Worm (Caenorhabditis elegans) whole organism, L1 larva: Measurements from ENCODE around the gene htz-1.
A peak's percentile ranks its signal among the peaks of the same experiment; 100 is the strongest.

ENCODE experiments used
- C16A3.4 ChIP-seq: fragments of 150-350 bp; optimal IDR thresholded peaks from 2 replicates; lab custom pipeline; 2014; ENCODE audit warnings: missing biosample characterization, missing genetic modification characterization
- F16B12.6 ChIP-seq: fragments of 150-350 bp; optimal IDR thresholded peaks from 2 replicates; lab custom pipeline; 2014; ENCODE audit warnings: missing biosample characterization, missing genetic modification characterization
- Y116A8C.19 ChIP-seq: sonication (generic microtip); optimal IDR thresholded peaks from 2 replicates; lab custom pipeline; 2016; ENCODE audit warnings: missing compliant biosample characterization, missing genetic modification characterization, borderline replicate concordance
- alr-1 ChIP-seq: fragments of 200-800 bp; sonication (Bioruptor generic); optimal IDR thresholded peaks from 2 replicates; lab custom pipeline; 2018; ENCODE audit warnings: borderline replicate concordance, mild to moderate bottlenecking, missing genetic modification characterization, missing compliant biosample characterization
- ama-1 ChIP-seq: fragments of 150-350 bp; optimal IDR thresholded peaks from 2 replicates; lab custom pipeline; 2014
- ceh-90 ChIP-seq: sonication (generic microtip); optimal IDR thresholded peaks from 2 replicates; lab custom pipeline; 2016; ENCODE audit warnings: missing genetic modification characterization, missing compliant biosample characterization
- dpl-1 ChIP-seq, 3 experiments: fragments of 150-350 bp in 2 of 3; sonication (generic microtip) in 1 of 3; optimal IDR thresholded peaks; 2 replicates each; lab custom pipeline; 2014 to 2017; ENCODE audit warnings: missing biosample characterization in 3 of 3, missing genetic modification characterization in 3 of 3, missing genetic modification reagents in 3 of 3
- efl-1 ChIP-seq, 4 experiments: fragments of 150-350 bp; optimal IDR thresholded peaks in 3 of 4; peaks in 1 of 4; 1 replicate in 1 of 4; 2 replicates in 3 of 4; lab custom pipeline; 2014; ENCODE audit warnings: missing biosample characterization in 2 of 4, missing genetic modification characterization in 2 of 4, missing genetic modification reagents in 2 of 4
- elt-2 ChIP-seq: sonication (generic microtip); optimal IDR thresholded peaks from 2 replicates; lab custom pipeline; 2016; ENCODE audit warnings: missing genetic modification characterization, mild to moderate bottlenecking, inconsistent platforms, missing compliant biosample characterization, missing genetic modification reagents
- elt-3 ChIP-seq, 6 experiments: fragments of 150-350 bp in 1 of 6; sonication (generic microtip); optimal IDR thresholded peaks; 2 replicates each; lab custom pipeline; 2017 to 2018; ENCODE audit warnings: missing biosample characterization in 6 of 6, missing genetic modification characterization in 6 of 6, inconsistent platforms in 1 of 6
- fkh-10 ChIP-seq: sonication (generic microtip); optimal IDR thresholded peaks from 2 replicates; lab custom pipeline; 2017; ENCODE audit warnings: missing biosample characterization, missing genetic modification reagents, missing genetic modification characterization
- fkh-4 ChIP-seq: sonication (generic microtip); optimal IDR thresholded peaks from 2 replicates; lab custom pipeline; 2016; ENCODE audit warnings: missing compliant biosample characterization, missing genetic modification characterization, borderline replicate concordance
- hlh-4 ChIP-seq: sonication (generic microtip); optimal IDR thresholded peaks from 2 replicates; lab custom pipeline; 2016; ENCODE audit warnings: mild to moderate bottlenecking, missing genetic modification characterization, missing compliant biosample characterization
- hpl-2 ChIP-seq: fragments of 150-350 bp; optimal IDR thresholded peaks from 2 replicates; lab custom pipeline; 2014; ENCODE audit warnings: missing biosample characterization, missing genetic modification reagents, missing genetic modification characterization
- irx-1 ChIP-seq: sonication (generic microtip); optimal IDR thresholded peaks from 2 replicates; lab custom pipeline; 2016; ENCODE audit warnings: missing genetic modification characterization, missing compliant biosample characterization
- isw-1 ChIP-seq: fragments of 200-800 bp; sonication (Bioruptor generic); IDR thresholded peaks from 2 replicates; pipeline ENCODE4 v1.3.6; 2022; ENCODE audit warnings: missing genetic modification characterization, missing compliant biosample characterization
- jun-1 ChIP-seq: fragments of 150-350 bp; optimal IDR thresholded peaks from 2 replicates; lab custom pipeline; 2014; ENCODE audit warnings: missing biosample characterization, missing genetic modification reagents, missing genetic modification characterization
- lin-14 ChIP-seq: fragments of 200-800 bp; sonication (Bioruptor generic); optimal IDR thresholded peaks from 2 replicates; lab custom pipeline; 2018; ENCODE audit warnings: mild to moderate bottlenecking, missing genetic modification characterization, moderate library complexity, missing compliant biosample characterization
- lin-39 ChIP-seq: fragments of 150-350 bp; optimal IDR thresholded peaks from 2 replicates; lab custom pipeline; 2014; ENCODE audit warnings: missing biosample characterization, missing genetic modification reagents, missing genetic modification characterization
- lsy-2 ChIP-seq, 2 experiments: fragments of 150-350 bp; optimal IDR thresholded peaks; 2 replicates each; lab custom pipeline; 2014; ENCODE audit warnings: missing biosample characterization in 2 of 2, missing genetic modification characterization in 2 of 2
- mef-2 ChIP-seq: fragments of 150-350 bp; optimal IDR thresholded peaks from 2 replicates; lab custom pipeline; 2014; ENCODE audit warnings: missing biosample characterization, missing genetic modification characterization
- nhr-11 ChIP-seq: fragments of 150-350 bp; optimal IDR thresholded peaks from 2 replicates; lab custom pipeline; 2014; ENCODE audit warnings: missing biosample characterization, missing genetic modification characterization
- nhr-12 ChIP-seq: sonication (generic microtip); optimal IDR thresholded peaks from 2 replicates; lab custom pipeline; 2017; ENCODE audit warnings: missing biosample characterization, missing genetic modification characterization
- nhr-20 ChIP-seq: sonication (generic microtip); optimal IDR thresholded peaks from 2 replicates; lab custom pipeline; 2016; ENCODE audit warnings: mild to moderate bottlenecking, missing genetic modification characterization, missing compliant biosample characterization
- nhr-237 ChIP-seq: fragments of 150-350 bp; optimal IDR thresholded peaks from 2 replicates; lab custom pipeline; 2014; ENCODE audit warnings: missing biosample characterization, missing genetic modification characterization
- nhr-28 ChIP-seq: fragments of 150-350 bp; optimal IDR thresholded peaks from 2 replicates; lab custom pipeline; 2014; ENCODE audit warnings: missing biosample characterization, missing genetic modification characterization
- nhr-77 ChIP-seq: fragments of 150-350 bp; optimal IDR thresholded peaks from 2 replicates; lab custom pipeline; 2014; ENCODE audit warnings: missing biosample characterization, missing genetic modification characterization
- nhr-85 ChIP-seq: sonication (generic microtip); peaks from one replicate; lab custom pipeline; 2016; ENCODE audit warnings: missing genetic modification characterization, inconsistent platforms, missing compliant biosample characterization
- pag-3 ChIP-seq: sonication (generic microtip); optimal IDR thresholded peaks from 2 replicates; lab custom pipeline; 2017; ENCODE audit warnings: missing genetic modification characterization, mild to moderate bottlenecking, missing compliant biosample characterization, antibody characterized with exemption, borderline replicate concordance; ENCODE audit not compliant: insufficient read depth
- pax-3 ChIP-seq: fragments of 200-800 bp; sonication (Bioruptor generic); optimal IDR thresholded peaks from 2 replicates; lab custom pipeline; 2018; ENCODE audit warnings: mild to moderate bottlenecking, missing genetic modification characterization, moderate library complexity, missing compliant biosample characterization
- snpc-4 ChIP-seq: fragments of 150-350 bp; optimal IDR thresholded peaks from 2 replicates; lab custom pipeline; 2014; ENCODE audit warnings: missing biosample characterization, missing genetic modification characterization
- sox-4 ChIP-seq: sonication (generic microtip); optimal IDR thresholded peaks from 2 replicates; lab custom pipeline; 2016; ENCODE audit warnings: missing genetic modification characterization, missing compliant biosample characterization
- sptf-1 ChIP-seq: fragments of 150-350 bp; optimal IDR thresholded peaks from 2 replicates; lab custom pipeline; 2014; ENCODE audit warnings: missing biosample characterization, missing genetic modification characterization
- swsn-7 ChIP-seq: sonication (generic microtip); optimal IDR thresholded peaks from 2 replicates; lab custom pipeline; 2016; ENCODE audit warnings: missing genetic modification characterization, missing compliant biosample characterization
- unc-30 ChIP-seq: sonication (generic microtip); optimal IDR thresholded peaks from 2 replicates; lab custom pipeline; 2017; ENCODE audit warnings: missing biosample characterization, missing genetic modification characterization
- unc-62 ChIP-seq: fragments of 150-350 bp; optimal IDR thresholded peaks from 2 replicates; lab custom pipeline; 2014; ENCODE audit warnings: missing biosample characterization, missing genetic modification reagents, missing genetic modification characterization
- unc-86 ChIP-seq: sonication (generic microtip); optimal IDR thresholded peaks from 2 replicates; lab custom pipeline; 2016; ENCODE audit warnings: missing genetic modification characterization, missing compliant biosample characterization
- unc-98 ChIP-seq: fragments of 200-800 bp; sonication (Bioruptor generic); IDR thresholded peaks from 2 replicates; pipeline ENCODE4 v1.3.6; 2022; ENCODE audit warnings: missing genetic modification characterization, missing compliant biosample characterization
- xbp-1 ChIP-seq: sonication (generic microtip); optimal IDR thresholded peaks from 2 replicates; lab custom pipeline; 2016; ENCODE audit warnings: missing genetic modification characterization, missing compliant biosample characterization
- zip-4 ChIP-seq: fragments of 200-800 bp; sonication (Bioruptor generic); optimal IDR thresholded peaks from 2 replicates; lab custom pipeline; 2018; ENCODE audit warnings: mild to moderate bottlenecking, missing genetic modification characterization, moderate library complexity, missing compliant biosample characterization
- ztf-11 ChIP-seq, 2 experiments: sonication (generic microtip); optimal IDR thresholded peaks; 2 replicates each; lab custom pipeline; 2016 to 2017; ENCODE audit warnings: missing genetic modification characterization in 2 of 2, missing biosample characterization in 1 of 2, missing compliant biosample characterization in 1 of 2
- ztf-4 ChIP-seq: fragments of 150-350 bp; optimal IDR thresholded peaks from 2 replicates; lab custom pipeline; 2014; ENCODE audit warnings: missing biosample characterization, missing genetic modification characterization

htz-1 gene

ce11 chrIV:4434441-4435084, 11.5 kb upstream of the htz-1 start, which contains the start of the genes R08C7.8 and R08C7.4:
Gene R08C7.8 (minus strand): TSS chrIV:4434541.
Gene R08C7.4 (plus strand): TSS chrIV:4435034.
- TF ChIP-seq ztf-4 (tag; lab: Kevin White, UChicago) (no peak), unc-30 (no peak), swsn-7 (tag; lab: Kevin White, UChicago) (no peak), nhr-12 (tag; lab: Kevin White, UChicago) (no peak), hpl-2 (GFP tag; lab: Kevin White, UChicago) (no peak), nhr-28 (no peak)

DNA sequence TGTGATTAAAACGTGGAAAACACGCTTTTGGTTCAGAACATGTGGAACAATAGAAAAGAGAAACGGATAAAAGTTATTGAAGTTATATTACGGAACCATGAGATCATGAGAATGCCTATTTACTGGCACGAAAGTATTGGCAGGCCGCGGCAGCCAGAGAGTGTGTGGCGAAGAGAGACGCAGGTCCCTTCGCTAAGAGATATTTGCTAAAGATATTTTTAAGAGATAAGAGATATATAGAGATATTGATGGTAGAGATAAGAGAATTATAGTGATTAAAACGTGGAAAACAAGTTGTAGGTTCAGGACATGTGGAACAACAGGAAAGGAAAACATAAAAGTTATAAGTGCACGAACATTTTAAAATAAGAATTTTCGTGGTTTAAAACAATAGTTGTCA, 8.2 kb upstream of the htz-1 start:
- TF ChIP-seq F16B12.6 (no peak), fkh-10 (GFP tag; lab: Kevin White, UChicago) (no peak), lin-14 (GFP tag; lab: Kevin White, UChicago) (peak; percentile 69), unc-98 (no peak), ceh-90 (tag; lab: Kevin White, UChicago) (no peak), sox-4 (tag; lab: Kevin White, UChicago) (no peak), ama-1 (lab: Kevin White, UChicago) (no peak), ztf-4 (tag; lab: Kevin White, UChicago) (no peak), nhr-20 (tag; lab: Kevin White, UChicago) (peak; percentile 7), nhr-85 (tag; lab: Kevin White, UChicago) (peak; percentile 73), nhr-237 (tag; lab: Kevin White, UChicago) (no peak), xbp-1 (tag; lab: Kevin White, UChicago) (no peak), elt-3 (tag; optimal IDR thresholded peaks at IDR 0.05; lab: Kevin White, UChicago) (peak in 1 of 6 experiments; percentile 16), isw-1 (GFP tag; lab: Robert Waterston, UW) (no peak), dpl-1 (GFP tag; optimal IDR thresholded peaks at IDR 0.05; lab: Kevin White, UChicago) (no peak)
- TF ChIP-seq, all 84 proteins: peak for 4

DNA sequence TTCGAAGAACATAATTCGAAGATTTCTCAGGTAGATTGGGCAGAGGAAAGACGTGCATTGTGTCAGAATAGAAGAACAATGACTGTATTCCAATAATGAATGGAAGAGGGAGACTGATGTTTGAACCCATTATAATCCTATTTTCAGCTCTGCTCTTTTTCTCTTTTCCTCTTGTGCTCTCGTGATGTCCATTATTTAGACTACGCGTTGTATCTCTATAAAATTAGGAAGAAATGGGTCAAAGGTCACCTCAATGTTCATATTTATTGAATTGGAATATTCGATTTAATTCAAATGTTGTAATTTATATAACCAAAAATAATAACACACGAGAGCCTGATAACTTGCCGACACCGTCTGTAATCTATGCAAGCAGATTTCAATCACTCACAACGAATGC, 6.8 kb upstream of the htz-1 start, which contains the start of gene fbxb-74:
Gene fbxb-74, minus strand, starts transcription at position 101 of the 400 bp plus-strand sequence.
- TF ChIP-seq hpl-2 (GFP tag; lab: Kevin White, UChicago) = no peak

- TF ChIP-seq nhr-77 (tag; lab: Kevin White, UChicago) (no peak), nhr-11 (tag; lab: Kevin White, UChicago) (no peak), lin-39 (tag; lab: Kevin White, UChicago) (no peak), fkh-4 (no peak), ceh-90 (tag; lab: Kevin White, UChicago) (no peak), lsy-2 (tag; optimal IDR thresholded peaks at IDR 0.05; lab: Kevin White, UChicago) (no peak), unc-62 (GFP tag; lab: Kevin White, UChicago) (no peak), snpc-4 (no peak), hpl-2 (GFP tag; lab: Kevin White, UChicago) (no peak), F16B12.6 (no peak), irx-1 (tag; lab: Kevin White, UChicago) (no peak), jun-1 (no peak), unc-86 (tag; lab: Kevin White, UChicago) (no peak)
- TF ChIP-seq, all 84 proteins: peak for 0
These were observed 4.9 kb upstream of the htz-1 start, which contains the start of gene fbxb-75 for ce11 chrIV:4441077-4441476. Gene fbxb-75 (minus strand): TSS chrIV:4441177.

- TF ChIP-seq isw-1 (GFP tag; lab: Robert Waterston, UW) = no peak
- no peak for TF ChIP-seq elt-2 (tag; lab: Kevin White, UChicago)
- no peak for TF ChIP-seq hlh-4
- peak; percentile 21 for TF ChIP-seq xbp-1 (tag; lab: Kevin White, UChicago)
- no peak for TF ChIP-seq Y116A8C.19 (tag; lab: Kevin White, UChicago)
- TF ChIP-seq pax-3 (tag; lab: Kevin White, UChicago) = no peak
- TF ChIP-seq unc-62 (GFP tag; lab: Kevin White, UChicago) = no peak
- no peak for TF ChIP-seq sptf-1 (tag; lab: Kevin White, UChicago)
- TF ChIP-seq fkh-10 (GFP tag; lab: Kevin White, UChicago) = no peak
- TF ChIP-seq nhr-20 (tag; lab: Kevin White, UChicago) = peak; percentile 54
- no peak for TF ChIP-seq mef-2 (tag; lab: Kevin White, UChicago)
- peak; percentile 62 to 82 for TF ChIP-seq lsy-2 (tag; optimal IDR thresholded peaks at IDR 0.05; lab: Kevin White, UChicago)
- TF ChIP-seq C16A3.4 (tag; lab: Kevin White, UChicago) = no peak
- TF ChIP-seq pag-3 (tag; lab: Kevin White, UChicago) = no peak
- no peak for TF ChIP-seq fkh-4
- TF ChIP-seq dpl-1 (GFP tag; optimal IDR thresholded peaks at IDR 0.05; lab: Kevin White, UChicago) = peak; percentile 13 to 45 (median 30)
- no peak for TF ChIP-seq snpc-4
- TF ChIP-seq efl-1 (optimal IDR thresholded peaks at IDR 0.05; lab: Kevin White, UChicago) = peak; percentile 55 to 60
- peak; percentile 37 to 48 for TF ChIP-seq efl-1 (GFP tag; optimal IDR thresholded peaks at IDR 0.05 in 1 of 2; lab: Kevin White, UChicago)
- peak; percentile 2 for TF ChIP-seq zip-4 (GFP tag; lab: Kevin White, UChicago)
- TF ChIP-seq alr-1 (tag; lab: Kevin White, UChicago) = no peak
- peak in 1 of 2 experiments; percentile 23 for TF ChIP-seq ztf-11 (tag; optimal IDR thresholded peaks at IDR 0.05; lab: Kevin White, UChicago)
These were observed 868 bp downstream of the htz-1 start for ce11 chrIV:4446884-4447283.
